Worm (Caenorhabditis elegans): Measurements from ENCODE around the gene F01F1.15.
A peak's percentile ranks its signal among the peaks of the same experiment; 100 is the strongest.

The F01F1.15 gene

ce11 chrIII:5853240-5853639, 16.1 kb downstream of the F01F1.15 start, which contains the start of gene ddx-23 (continued):
- TF ChIP-seq dpl-1 (GFP tag; optimal IDR thresholded peaks at IDR 0.05): peak; percentile 8
- peak; percentile 30 for TF ChIP-seq F49E8.2 (tag; optimal IDR thresholded peaks at IDR 0.05; ENCODE audit: insufficient read depth)
- TF ChIP-seq F52B5.7 (tag; optimal IDR thresholded peaks at IDR 0.05): peak; percentile 57
- TF ChIP-seq F39B2.1 (GFP tag; IDR thresholded peaks at IDR 0.05): peak; percentile 68; the same call in 1 of the 2 replicates
- peak; percentile 27 for TF ChIP-seq nhr-90 (tag; optimal IDR thresholded peaks at IDR 0.05)

ce11 chrIII:5846412-5846811, 22.9 kb downstream of the F01F1.15 start:
- TF ChIP-seq F55B11.4 (tag; optimal IDR thresholded peaks at IDR 0.05; ENCODE audit: borderline replicate concordance, insufficient read depth): no peak
- no peak for TF ChIP-seq Y67H2A.10 (GFP tag; conservative IDR thresholded peaks at IDR 0.05)
- no peak for TF ChIP-seq hlh-26 (GFP tag; conservative IDR thresholded peaks at IDR 0.05)
- TF ChIP-seq lin-40 (tag; optimal IDR thresholded peaks at IDR 0.05): no peak
- no peak for TF ChIP-seq ztf-26 (tag; optimal IDR thresholded peaks at IDR 0.05)
- no peak for TF ChIP-seq xnd-1 (tag; optimal IDR thresholded peaks at IDR 0.05)
- TF ChIP-seq ets-4 (GFP tag; optimal IDR thresholded peaks at IDR 0.05): no peak
- no peak for TF ChIP-seq rcor-1 (GFP tag; IDR thresholded peaks at IDR 0.05)
- no peak for TF ChIP-seq atf-7 (tag; optimal IDR thresholded peaks at IDR 0.05)
- no peak for TF ChIP-seq attf-6 (GFP tag; IDR thresholded peaks at IDR 0.05)
- no peak for TF ChIP-seq madf-6 (GFP tag; IDR thresholded peaks at IDR 0.05)
- TF ChIP-seq ztf-25 (GFP tag; IDR thresholded peaks at IDR 0.05): no peak
- TF ChIP-seq Y56A3A.18 (GFP tag; IDR thresholded peaks at IDR 0.05): no peak
- no peak for TF ChIP-seq sea-2 (GFP tag; IDR thresholded peaks at IDR 0.05)
- TF ChIP-seq lsl-1 (GFP tag; optimal IDR thresholded peaks at IDR 0.05): no peak
- no peak for TF ChIP-seq F52B5.7 (tag; optimal IDR thresholded peaks at IDR 0.05)
- TF ChIP-seq mxl-1 (tag; optimal IDR thresholded peaks at IDR 0.05): no peak
- TF ChIP-seq Y79H2A.3 (GFP tag; conservative IDR thresholded peaks at IDR 0.05): no peak
- no peak for TF ChIP-seq rec-8 (tag; optimal IDR thresholded peaks at IDR 0.05)
- no peak for TF ChIP-seq dox-1 (GFP tag; IDR thresholded peaks at IDR 0.05)

ce11 chrIII:5845483-5845882, 23.8 kb downstream of the F01F1.15 start:
- no peak for TF ChIP-seq B0019.2 (GFP tag; conservative IDR thresholded peaks at IDR 0.05)
- TF ChIP-seq akir-1 (GFP tag; optimal IDR thresholded peaks at IDR 0.05): no peak
- no peak for TF ChIP-seq F37B4.10 (GFP tag; IDR thresholded peaks at IDR 0.05)
- TF ChIP-seq ekl-4 (GFP tag; IDR thresholded peaks at IDR 0.05): no peak
- no peak for TF ChIP-seq gei-17 (GFP tag; optimal IDR thresholded peaks at IDR 0.05)
- TF ChIP-seq die-1 (tag; optimal IDR thresholded peaks at IDR 0.05): no peak
- no peak for TF ChIP-seq Y67H2A.10 (GFP tag; conservative IDR thresholded peaks at IDR 0.05)
- no peak for TF ChIP-seq ceh-58 (GFP tag; IDR thresholded peaks at IDR 0.05)
- no peak for TF ChIP-seq cebp-1 (GFP tag; IDR thresholded peaks at IDR 0.05)
- peak; percentile 59 for TF ChIP-seq cebp-1 (tag; optimal IDR thresholded peaks at IDR 0.05)
- TF ChIP-seq snpc-4 (GFP tag; optimal IDR thresholded peaks at IDR 0.05): no peak
- peak in 1 of 4 experiments; percentile 16 for TF ChIP-seq snpc-4 (tag; optimal IDR thresholded peaks at IDR 0.05)
- no peak for TF ChIP-seq nhr-80 (tag; optimal IDR thresholded peaks at IDR 0.05)
- TF ChIP-seq snpc-1.1 (tag; optimal IDR thresholded peaks at IDR 0.05; ENCODE audit: insufficient read depth): no peak
- no peak for TF ChIP-seq bed-1 (GFP tag; IDR thresholded peaks at IDR 0.05)
- TF ChIP-seq sptf-2 (GFP tag; optimal IDR thresholded peaks at IDR 0.05): no peak
- TF ChIP-seq Y53F4B.3 (GFP tag; IDR thresholded peaks at IDR 0.05): no peak
- TF ChIP-seq somi-1 (GFP tag; optimal IDR thresholded peaks at IDR 0.05): peak; percentile 19
- no peak for TF ChIP-seq ceh-91 (GFP tag; IDR thresholded peaks at IDR 0.05)
- no peak for TF ChIP-seq mes-4 (tag; optimal IDR thresholded peaks at IDR 0.05)
- no peak for TF ChIP-seq ceh-79 (tag; optimal IDR thresholded peaks at IDR 0.05)
- no peak for TF ChIP-seq lsl-1 (GFP tag; optimal IDR thresholded peaks at IDR 0.05)
- TF ChIP-seq ets-4 (GFP tag; optimal IDR thresholded peaks at IDR 0.05): no peak
- TF ChIP-seq K12H6.12 (tag; optimal IDR thresholded peaks at IDR 0.05): peak; percentile 67
- TF ChIP-seq K11D2.4 (GFP tag; IDR thresholded peaks at IDR 0.05): no peak; the same call in 1 of the 2 replicates
- TF ChIP-seq fkh-3 (tag; optimal IDR thresholded peaks at IDR 0.05): no peak
- TF ChIP-seq aptf-2 (GFP tag; conservative IDR thresholded peaks at IDR 0.05): no peak

All from whole organism, young adult.